Worm (Caenorhabditis elegans) whole organism, L2 larva: ENCODE results near the gene srbc-16.

ENCODE experiments used
- C34F6.9 ChIP-seq: fragments of 150-350 bp; optimal IDR thresholded peaks from 2 replicates; lab custom pipeline; 2014; ENCODE audit warnings: missing biosample characterization, missing genetic modification characterization
- crh-2 ChIP-seq: sonication (generic microtip); optimal IDR thresholded peaks from 2 replicates; lab custom pipeline; 2017; ENCODE audit warnings: missing biosample characterization, missing genetic modification characterization
- fos-1 ChIP-seq: fragments of 150-350 bp; optimal IDR thresholded peaks from 2 replicates; lab custom pipeline; 2014; ENCODE audit warnings: missing biosample characterization, missing genetic modification characterization
- zag-1 ChIP-seq: fragments of 150-350 bp; optimal IDR thresholded peaks from 2 replicates; lab custom pipeline; 2014; ENCODE audit warnings: missing biosample characterization, missing genetic modification characterization
- ztf-1 ChIP-seq: fragments of 200-800 bp; sonication (Bioruptor generic); conservative IDR thresholded peaks from 2 replicates; pipeline ENCODE4 v1.3.6; 2022; ENCODE audit warnings: missing genetic modification characterization, missing compliant biosample characterization

srbc-16 gene

DNA sequence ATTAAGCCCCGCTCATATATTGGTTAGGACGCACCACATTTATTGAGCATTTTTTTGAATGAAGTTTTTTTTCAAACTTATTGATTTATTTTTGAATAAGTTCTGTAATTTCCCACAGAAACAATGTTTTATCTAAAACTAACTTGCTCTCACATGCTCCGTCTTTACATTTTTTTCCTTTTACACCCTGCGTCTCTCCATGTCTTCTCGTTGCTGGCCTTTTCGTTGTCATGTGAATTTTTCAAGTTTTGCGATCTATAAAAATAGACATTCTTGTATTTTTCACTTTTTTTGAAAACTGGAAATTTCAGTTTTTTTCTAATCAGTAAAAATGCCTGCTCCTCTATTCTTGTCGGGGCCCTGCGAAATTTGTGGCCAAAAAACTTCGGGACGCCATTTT lies 49.1 kb downstream of the srbc-16 start, which contains the start of gene nhr-134:
Gene nhr-134, plus strand, starts transcription at position 312 of the 400 bp plus-strand sequence.
- TF ChIP-seq zag-1 (tag; lab: Kevin White, UChicago) (no peak), fos-1 (tag; lab: Kevin White, UChicago) (peak; percentile 4), crh-2 (tag; lab: Kevin White, UChicago) (peak; percentile 38), C34F6.9 (peak; percentile 34), ztf-1 (GFP tag; lab: Robert Waterston, UW) (no peak)
